Worm (Caenorhabditis elegans) whole organism, late embryonic: ENCODE measurements around the gene srab-12.

Experiments used
- dve-1 ChIP-seq: sonication (generic microtip); optimal IDR thresholded peaks from 2 replicates; lab custom pipeline; 2017; ENCODE audit warnings: antibody characterized with exemption, mild to moderate bottlenecking, missing genetic modification characterization, missing compliant biosample characterization
- elt-2 ChIP-seq: sonication (generic microtip); optimal IDR thresholded peaks from 2 replicates; lab custom pipeline; 2016; ENCODE audit warnings: missing genetic modification reagents, missing genetic modification characterization, missing compliant biosample characterization
- hlh-15 ChIP-seq: sonication (generic microtip); optimal IDR thresholded peaks from 2 replicates; lab custom pipeline; 2016; ENCODE audit warnings: missing genetic modification characterization, missing compliant biosample characterization
- nhr-11 ChIP-seq: fragments of 150-350 bp; optimal IDR thresholded peaks from 2 replicates; lab custom pipeline; 2014; ENCODE audit warnings: missing biosample characterization, missing genetic modification characterization
- odd-2 ChIP-seq: sonication (generic microtip); optimal IDR thresholded peaks from 2 replicates; lab custom pipeline; 2017; ENCODE audit warnings: antibody characterized with exemption, mild to moderate bottlenecking, missing genetic modification characterization, missing compliant biosample characterization
- pax-1 ChIP-seq: fragments of 150-350 bp; optimal IDR thresholded peaks from 2 replicates; lab custom pipeline; 2014; ENCODE audit warnings: missing biosample characterization, missing genetic modification characterization
- rnt-1 ChIP-seq: sonication (generic microtip); optimal IDR thresholded peaks from 2 replicates; lab custom pipeline; 2016; ENCODE audit warnings: missing genetic modification characterization, missing compliant biosample characterization
- zip-5 ChIP-seq: sonication (generic microtip); optimal IDR thresholded peaks from 2 replicates; lab custom pipeline; 2016; ENCODE audit warnings: missing genetic modification characterization, missing compliant biosample characterization

- TF ChIP-seq rnt-1: no peak
- TF ChIP-seq pax-1 (tag; lab: Kevin White, UChicago): no peak
- no peak for TF ChIP-seq nhr-11 (tag; lab: Kevin White, UChicago)
- no peak for TF ChIP-seq dve-1
- TF ChIP-seq elt-2 (tag; lab: Kevin White, UChicago): no peak
- TF ChIP-seq hlh-15 (tag; lab: Kevin White, UChicago): no peak
- TF ChIP-seq zip-5 (tag; lab: Kevin White, UChicago): no peak
- TF ChIP-seq odd-2: no peak
Measured at ce11 chrV:17824610-17825009, 41.2 kb upstream of the srab-12 start, which contains the start of gene srh-301.
